Fruit fly (Drosophila melanogaster) whole organism, wandering third instar larva: ENCODE results near the gene Mipp1.

Source experiments
- Abd-B ChIP-seq: fragments of >200 bp; optimal IDR thresholded peaks from 2 replicates; lab custom pipeline; 2017; ENCODE audit warnings: missing biosample characterization, missing genetic modification characterization
- CrebA ChIP-seq: fragments of 200-800 bp; sonication (Bioruptor generic); optimal IDR thresholded peaks from 2 replicates; lab custom pipeline; 2016; ENCODE audit warnings: missing biosample characterization, mild to moderate bottlenecking, missing genetic modification characterization, borderline replicate concordance
- brk ChIP-seq: fragments of 200-800 bp; sonication (Bioruptor generic); optimal IDR thresholded peaks from 2 replicates; lab custom pipeline; 2016; ENCODE audit warnings: missing biosample characterization, mild to moderate bottlenecking, missing genetic modification characterization
- dsf ChIP-seq: sonication (Bioruptor generic); optimal IDR thresholded peaks from 2 replicates; lab custom pipeline; 2016; ENCODE audit warnings: missing biosample characterization, missing genetic modification characterization, borderline replicate concordance
- ey ChIP-seq: fragments of 200-800 bp; sonication (Bioruptor generic); optimal IDR thresholded peaks from 2 replicates; lab custom pipeline; 2016; ENCODE audit warnings: missing biosample characterization, missing genetic modification characterization

- peak; percentile 29 for TF ChIP-seq dsf (GFP tag; lab: Kevin White, UChicago)
- no peak for TF ChIP-seq Abd-B (GFP tag; lab: Kevin White, UChicago)
- TF ChIP-seq ey (GFP tag; lab: Kevin White, UChicago) = peak; percentile 33
- no peak for TF ChIP-seq brk
- TF ChIP-seq CrebA = no peak
Measured at dm6 chr3L:16582678-16583315, 9.7 kb upstream of the Mipp1 start, which contains the start of gene Rpn12.
